Worm (Caenorhabditis elegans) whole organism, young adult: ENCODE data around the gene T21B4.3.

ENCODE experiments used
- B0261.1 ChIP-seq: sonication (generic microtip); optimal IDR thresholded peaks from 2 replicates; lab custom pipeline; 2016; ENCODE audit warnings: mild to moderate bottlenecking, missing genetic modification characterization, moderate library complexity, missing compliant biosample characterization
- D2030.7 ChIP-seq: fragments of 200-800 bp; sonication (Bioruptor generic); IDR thresholded peaks from 2 replicates; pipeline ENCODE4 v1.3.6; 2022; ENCODE audit warnings: missing genetic modification reagents, missing genetic modification characterization, missing compliant biosample characterization
- F23B12.7 ChIP-seq: sonication (generic microtip); optimal IDR thresholded peaks from 2 replicates; lab custom pipeline; 2017; ENCODE audit warnings: missing genetic modification characterization, mild to moderate bottlenecking, missing compliant biosample characterization, antibody characterized with exemption, moderate library complexity; ENCODE audit not compliant: insufficient read depth
- F33H1.4 ChIP-seq: fragments of 200-800 bp; sonication (Bioruptor generic); IDR thresholded peaks from 2 replicates; pipeline ENCODE4 v1.3.6; 2022; ENCODE audit warnings: missing genetic modification reagents, missing genetic modification characterization, missing compliant biosample characterization
- F37B4.10 ChIP-seq: fragments of 200-800 bp; sonication (Bioruptor generic); IDR thresholded peaks from 2 replicates; pipeline ENCODE4 v1.3.6; 2022; ENCODE audit warnings: missing genetic modification characterization, missing compliant biosample characterization
- F49E8.2 ChIP-seq: sonication (generic microtip); optimal IDR thresholded peaks from 3 replicates; lab custom pipeline; 2017; ENCODE audit warnings: missing genetic modification characterization, mild to moderate bottlenecking, missing compliant biosample characterization, antibody characterized with exemption, moderate library complexity; ENCODE audit not compliant: insufficient read depth
- F55B11.4 ChIP-seq: sonication (generic microtip); optimal IDR thresholded peaks from 2 replicates; lab custom pipeline; 2016; ENCODE audit warnings: missing compliant biosample characterization, missing genetic modification characterization, borderline replicate concordance; ENCODE audit not compliant: insufficient read depth
- F57A8.1 ChIP-seq: fragments of 200-800 bp; sonication (Bioruptor generic); optimal IDR thresholded peaks from 2 replicates; lab custom pipeline; 2018; ENCODE audit warnings: mild to moderate bottlenecking, missing genetic modification characterization, moderate library complexity, missing compliant biosample characterization
- K12H6.12 ChIP-seq: fragments of 200-800 bp; sonication (Bioruptor generic); optimal IDR thresholded peaks from 2 replicates; lab custom pipeline; 2018; ENCODE audit warnings: mild to moderate bottlenecking, missing genetic modification characterization, missing compliant biosample characterization
- T07F8.4 ChIP-seq: sonication (generic microtip); optimal IDR thresholded peaks from 2 replicates; lab custom pipeline; 2016; ENCODE audit warnings: mild to moderate bottlenecking, missing genetic modification characterization, moderate library complexity, missing compliant biosample characterization
- Y53G8AR.9 ChIP-seq: fragments of 200-800 bp; sonication (Bioruptor generic); conservative IDR thresholded peaks from 2 replicates; pipeline ENCODE4 v1.3.6; 2022; ENCODE audit warnings: missing genetic modification reagents, missing genetic modification characterization, missing compliant biosample characterization
- aptf-2 ChIP-seq: fragments of 200-800 bp; sonication (Bioruptor generic); conservative IDR thresholded peaks from 2 replicates; pipeline ENCODE4 v1.3.6; 2022; ENCODE audit warnings: missing genetic modification reagents, missing genetic modification characterization, missing compliant biosample characterization
- aptf-3 ChIP-seq: fragments of 200-800 bp; sonication (Bioruptor generic); IDR thresholded peaks from 2 replicates; pipeline ENCODE4 v1.3.6; 2022; ENCODE audit warnings: missing genetic modification characterization, missing compliant biosample characterization
- atf-7 ChIP-seq: sonication (generic microtip); optimal IDR thresholded peaks from 2 replicates; lab custom pipeline; 2017; ENCODE audit warnings: mild to moderate bottlenecking, missing genetic modification characterization, missing compliant biosample characterization
- attf-3 ChIP-seq: fragments of 200-800 bp; sonication (Bioruptor generic); conservative IDR thresholded peaks from 2 replicates; pipeline ENCODE4 v1.3.6; 2022; ENCODE audit warnings: missing genetic modification reagents, missing genetic modification characterization, missing compliant biosample characterization
- ccch-3 ChIP-seq: fragments of 200-800 bp; sonication (Bioruptor generic); optimal IDR thresholded peaks from 2 replicates; lab custom pipeline; 2018; ENCODE audit warnings: mild to moderate bottlenecking, missing genetic modification characterization, missing compliant biosample characterization
- ceh-100 ChIP-seq: fragments of 200-800 bp; sonication (Bioruptor generic); IDR thresholded peaks from 2 replicates; pipeline ENCODE4 v1.3.6; 2022; ENCODE audit warnings: missing genetic modification reagents, missing genetic modification characterization, missing compliant biosample characterization
- ceh-27 ChIP-seq: fragments of 200-800 bp; sonication (Bioruptor generic); optimal IDR thresholded peaks from 2 replicates; lab custom pipeline; 2018; ENCODE audit warnings: mild to moderate bottlenecking, missing genetic modification characterization, moderate library complexity, missing compliant biosample characterization
- ceh-40 ChIP-seq: fragments of 200-800 bp; sonication (Bioruptor generic); IDR thresholded peaks from 2 replicates; pipeline ENCODE4 v1.3.6; 2022; ENCODE audit warnings: missing genetic modification characterization, missing compliant biosample characterization
- ceh-58 ChIP-seq: fragments of 200-800 bp; sonication (Bioruptor generic); IDR thresholded peaks from 2 replicates; pipeline ENCODE4 v1.3.6; 2022; ENCODE audit warnings: missing genetic modification characterization, missing compliant biosample characterization
- ceh-79 ChIP-seq: sonication (generic microtip); optimal IDR thresholded peaks from 2 replicates; lab custom pipeline; 2017; ENCODE audit warnings: mild to moderate bottlenecking, missing genetic modification characterization, missing compliant biosample characterization
- ceh-91 ChIP-seq: fragments of 200-800 bp; sonication (Bioruptor generic); IDR thresholded peaks from 2 replicates; pipeline ENCODE4 v1.3.6; 2022; ENCODE audit warnings: missing genetic modification reagents, missing genetic modification characterization, missing compliant biosample characterization
- dox-1 ChIP-seq: fragments of 200-800 bp; sonication (Bioruptor generic); IDR thresholded peaks from 2 replicates; pipeline ENCODE4 v1.3.6; 2022; ENCODE audit warnings: missing genetic modification reagents, missing genetic modification characterization, missing compliant biosample characterization
- dpl-1 ChIP-seq: fragments of 150-350 bp; optimal IDR thresholded peaks from 2 replicates; lab custom pipeline; 2014; ENCODE audit warnings: missing biosample characterization, missing genetic modification reagents, missing genetic modification characterization
- egl-18 ChIP-seq: fragments of 200-800 bp; sonication (Bioruptor generic); IDR thresholded peaks from 2 replicates; pipeline ENCODE4 v1.3.6; 2022; ENCODE audit warnings: missing genetic modification reagents, missing genetic modification characterization, missing compliant biosample characterization
- egl-44 ChIP-seq: fragments of 200-800 bp; sonication (Bioruptor generic); IDR thresholded peaks from 2 replicates; pipeline ENCODE4 v1.3.6; 2022; ENCODE audit warnings: missing genetic modification reagents, missing genetic modification characterization, missing compliant biosample characterization
- egrh-3 ChIP-seq: fragments of 200-800 bp; sonication (Bioruptor generic); IDR thresholded peaks from 2 replicates; pipeline ENCODE4 v1.3.6; 2022; ENCODE audit warnings: missing genetic modification reagents, missing genetic modification characterization, missing compliant biosample characterization
- gei-17 ChIP-seq: fragments of 200-800 bp; sonication (Bioruptor generic); optimal IDR thresholded peaks from 2 replicates; lab custom pipeline; 2018; ENCODE audit warnings: mild to moderate bottlenecking, missing genetic modification characterization, missing compliant biosample characterization
- hlh-12 ChIP-seq: sonication (generic microtip); optimal IDR thresholded peaks from 2 replicates; lab custom pipeline; 2016; ENCODE audit warnings: missing genetic modification characterization, missing compliant biosample characterization
- hmg-20 ChIP-seq: fragments of 200-800 bp; sonication (Bioruptor generic); IDR thresholded peaks from 2 replicates; pipeline ENCODE4 v1.3.6; 2022; ENCODE audit warnings: missing genetic modification reagents, missing genetic modification characterization, missing compliant biosample characterization
- lin-54 ChIP-seq: fragments of 200-800 bp; sonication (Bioruptor generic); optimal IDR thresholded peaks from 2 replicates; lab custom pipeline; 2018; ENCODE audit warnings: mild to moderate bottlenecking, missing genetic modification characterization, missing compliant biosample characterization
- madf-6 ChIP-seq: fragments of 200-800 bp; sonication (Bioruptor generic); IDR thresholded peaks from 2 replicates; pipeline ENCODE4 v1.3.6; 2022; ENCODE audit warnings: missing genetic modification reagents, missing genetic modification characterization, missing compliant biosample characterization
- madf-8 ChIP-seq: fragments of 200-800 bp; sonication (Bioruptor generic); conservative IDR thresholded peaks from 2 replicates; pipeline ENCODE4 v1.3.6; 2022; ENCODE audit warnings: missing genetic modification reagents, missing genetic modification characterization, missing compliant biosample characterization
- mes-4 ChIP-seq: sonication (generic microtip); optimal IDR thresholded peaks from 2 replicates; lab custom pipeline; 2016; ENCODE audit warnings: missing genotype, missing genetic modification characterization, missing compliant biosample characterization
- nfya-1 ChIP-seq: sonication (generic microtip); optimal IDR thresholded peaks from 2 replicates; lab custom pipeline; 2017; ENCODE audit warnings: antibody characterized with exemption, missing compliant biosample characterization, missing genetic modification characterization, borderline replicate concordance; ENCODE audit not compliant: insufficient read depth
- nhr-80 ChIP-seq: sonication (generic microtip); optimal IDR thresholded peaks from 2 replicates; lab custom pipeline; 2016; ENCODE audit warnings: missing genetic modification characterization, missing compliant biosample characterization
- nhr-90 ChIP-seq: sonication (generic microtip); optimal IDR thresholded peaks from 2 replicates; lab custom pipeline; 2016; ENCODE audit warnings: missing genotype, mild to moderate bottlenecking, missing genetic modification characterization, missing compliant biosample characterization
- pbrm-1 ChIP-seq: fragments of 200-800 bp; sonication (Bioruptor generic); IDR thresholded peaks from 2 replicates; pipeline ENCODE4 v1.3.6; 2022; ENCODE audit warnings: missing genetic modification reagents, missing genetic modification characterization, missing compliant biosample characterization
- pha-4 ChIP-seq: fragments of 150-350 bp; sonication (generic microtip); optimal IDR thresholded peaks from 2 replicates; lab custom pipeline; 2014; ENCODE audit warnings: missing biosample characterization, missing genetic modification reagents, missing genetic modification characterization
- rcor-1 ChIP-seq: fragments of 200-800 bp; sonication (Bioruptor generic); IDR thresholded peaks from 2 replicates; pipeline ENCODE4 v1.3.6; 2022; ENCODE audit warnings: missing genetic modification reagents, missing genetic modification characterization, missing compliant biosample characterization
- rpc-1 ChIP-seq, 2 experiments: fragments of 150-350 bp in 1 of 2; sonication (generic microtip) in 1 of 2; optimal IDR thresholded peaks; 2 replicates each; lab custom pipeline; 2014 to 2018; ENCODE audit warnings: missing biosample characterization in 1 of 2, missing genetic modification characterization in 1 of 2, missing genetic modification reagents in 1 of 2, missing genotype in 1 of 2
- snpc-1.1 ChIP-seq: sonication (generic microtip); optimal IDR thresholded peaks from 2 replicates; lab custom pipeline; 2017; ENCODE audit warnings: missing genetic modification characterization, mild to moderate bottlenecking, missing compliant biosample characterization, antibody characterized with exemption, moderate library complexity, missing genotype, missing genetic modification reagents; ENCODE audit not compliant: insufficient read depth
- snpc-3.4 ChIP-seq: sonication (generic microtip); optimal IDR thresholded peaks from 2 replicates; lab custom pipeline; 2017; ENCODE audit warnings: missing genetic modification characterization, mild to moderate bottlenecking, missing compliant biosample characterization, antibody characterized with exemption, moderate library complexity, missing genotype, missing genetic modification reagents
- snpc-4 ChIP-seq, 5 experiments: fragments of 150-350 bp in 1 of 5; sonication (generic microtip) in 4 of 5; optimal IDR thresholded peaks; 2 replicates each; lab custom pipeline; 2014 to 2018; ENCODE audit warnings: missing genetic modification characterization in 5 of 5, missing biosample characterization in 3 of 5, antibody characterized with exemption in 2 of 5, mild to moderate bottlenecking in 2 of 5, missing compliant biosample characterization in 2 of 5, missing genotype in 2 of 5, moderate library complexity in 2 of 5, missing genetic modification reagents in 1 of 5
- somi-1 ChIP-seq: fragments of 200-800 bp; sonication (Bioruptor generic); optimal IDR thresholded peaks from 2 replicates; lab custom pipeline; 2018; ENCODE audit warnings: mild to moderate bottlenecking, missing genetic modification characterization, missing compliant biosample characterization
- tlf-1 ChIP-seq: fragments of 200-800 bp; sonication (Bioruptor generic); optimal IDR thresholded peaks from 2 replicates; lab custom pipeline; 2018; ENCODE audit warnings: mild to moderate bottlenecking, missing genetic modification characterization, missing compliant biosample characterization
- unc-130 ChIP-seq: sonication (generic microtip); optimal IDR thresholded peaks from 2 replicates; lab custom pipeline; 2016; ENCODE audit warnings: missing genetic modification reagents, missing genetic modification characterization, missing compliant biosample characterization

Gene T21B4.3

ce11 chrII:12459422-12459821 is 37.5 kb downstream of the T21B4.3 start, which contains the start of gene tag-281:
TSS of gene tag-281 (plus strand) at chrII:12459761.
- TF ChIP-seq ccch-3 (GFP tag; lab: Kevin White, UChicago), result no peak
- no peak for TF ChIP-seq egl-18 (GFP tag; lab: Robert Waterston, UW)
- no peak for TF ChIP-seq egl-44 (GFP tag; lab: Robert Waterston, UW)
- TF ChIP-seq F37B4.10 (GFP tag; lab: Robert Waterston, UW), result no peak
- peak; percentile 56; the same call in 1 of the 2 replicates for TF ChIP-seq dox-1 (GFP tag; lab: Robert Waterston, UW)
- no peak; the same call in 1 of the 2 replicates for TF ChIP-seq ceh-100 (GFP tag; lab: Robert Waterston, UW)
- peak; percentile 66; the same call in 1 of the 2 replicates for TF ChIP-seq pbrm-1
- no peak for TF ChIP-seq gei-17 (GFP tag; lab: Kevin White, UChicago)
- peak; percentile 35; the same call in 1 of the 2 replicates for TF ChIP-seq ceh-91 (GFP tag; lab: Robert Waterston, UW)
- no peak for TF ChIP-seq somi-1 (GFP tag; lab: Kevin White, UChicago)
- TF ChIP-seq F57A8.1 (GFP tag; lab: Kevin White, UChicago), result no peak
- peak; percentile 9 for TF ChIP-seq K12H6.12 (tag; lab: Kevin White, UChicago)
- no peak for TF ChIP-seq mes-4 (tag; lab: Kevin White, UChicago)
- TF ChIP-seq snpc-1.1 (tag; lab: Kevin White, UChicago), result peak; percentile 39
- peak; percentile 79 for TF ChIP-seq madf-6 (GFP tag; lab: Robert Waterston, UW)
- no peak for TF ChIP-seq ceh-79 (tag; lab: Kevin White, UChicago)
- TF ChIP-seq unc-130, result no peak
- TF ChIP-seq lin-54, result peak; percentile 97
- TF ChIP-seq F23B12.7 (tag; lab: Kevin White, UChicago), result no peak
- TF ChIP-seq aptf-3 (GFP tag; lab: Robert Waterston, UW), result no peak
- TF ChIP-seq egrh-3, result no peak
- TF ChIP-seq atf-7 (tag; lab: Kevin White, UChicago), result no peak
- TF ChIP-seq ceh-40 (GFP tag; lab: Robert Waterston, UW), result no peak
- no peak for TF ChIP-seq rpc-1 (optimal IDR thresholded peaks at IDR 0.05; lab: Kevin White, UChicago)
- TF ChIP-seq rpc-1 (tag; optimal IDR thresholded peaks at IDR 0.05; lab: Kevin White, UChicago), result no peak
- TF ChIP-seq pha-4, result peak; percentile 44
- peak; percentile 32; the same call in 1 of the 2 replicates for TF ChIP-seq madf-8 (GFP tag; lab: Robert Waterston, UW)
- TF ChIP-seq hlh-12 (tag; lab: Kevin White, UChicago), result no peak
- TF ChIP-seq F55B11.4 (tag; lab: Kevin White, UChicago), result no peak
- peak; percentile 50; the same call in 1 of the 2 replicates for TF ChIP-seq Y53G8AR.9 (GFP tag; lab: Robert Waterston, UW)
- no peak for TF ChIP-seq nfya-1 (tag; lab: Kevin White, UChicago)
- TF ChIP-seq T07F8.4 (tag; lab: Kevin White, UChicago), result no peak
- TF ChIP-seq B0261.1 (tag; lab: Kevin White, UChicago), result no peak
- TF ChIP-seq dpl-1 (GFP tag; lab: Kevin White, UChicago), result peak; percentile 89
- no peak for TF ChIP-seq nhr-90 (tag; lab: Kevin White, UChicago)
- no peak for TF ChIP-seq nhr-80 (tag; lab: Kevin White, UChicago)
- TF ChIP-seq hmg-20 (GFP tag; lab: Robert Waterston, UW), result no peak
- no peak for TF ChIP-seq aptf-2 (GFP tag; lab: Robert Waterston, UW)
- peak; percentile 73 for TF ChIP-seq F33H1.4
- no peak for TF ChIP-seq ceh-58
- TF ChIP-seq ceh-27, result no peak
- TF ChIP-seq attf-3, result peak; percentile 38; the same call in 1 of the 2 replicates
- no peak for TF ChIP-seq snpc-4 (GFP tag; optimal IDR thresholded peaks at IDR 0.05; lab: Kevin White, UChicago)
- TF ChIP-seq snpc-4 (tag; optimal IDR thresholded peaks at IDR 0.05; lab: Kevin White, UChicago), result peak in 3 of 4 experiments; percentile 1 to 60 (median 33)
- TF ChIP-seq F49E8.2 (tag; lab: Kevin White, UChicago), result peak; percentile 41
- peak; percentile 59 for TF ChIP-seq rcor-1 (GFP tag; lab: Robert Waterston, UW)
- peak; percentile 28; the same call in 1 of the 2 replicates for TF ChIP-seq D2030.7
- TF ChIP-seq tlf-1 (GFP tag; lab: Kevin White, UChicago), result no peak
- no peak for TF ChIP-seq snpc-3.4
